Worm (Caenorhabditis elegans) whole organism, L1 larva: ENCODE data around the gene atp-4.

Source experiments
- alr-1 ChIP-seq: fragments of 200-800 bp; sonication (Bioruptor generic); optimal IDR thresholded peaks from 2 replicates; lab custom pipeline; 2018; ENCODE audit warnings: borderline replicate concordance, mild to moderate bottlenecking, missing genetic modification characterization, missing compliant biosample characterization
- ceh-8 ChIP-seq: fragments of 200-800 bp; sonication (Bioruptor generic); optimal IDR thresholded peaks from 2 replicates; lab custom pipeline; 2018; ENCODE audit warnings: mild to moderate bottlenecking, missing genetic modification characterization, moderate library complexity, missing compliant biosample characterization
- elt-3 ChIP-seq, 6 experiments: fragments of 150-350 bp in 1 of 6; sonication (generic microtip); optimal IDR thresholded peaks; 2 replicates each; lab custom pipeline; 2017 to 2018; ENCODE audit warnings: missing biosample characterization in 6 of 6, missing genetic modification characterization in 6 of 6, inconsistent platforms in 1 of 6
- grh-1 ChIP-seq: fragments of 200-800 bp; sonication (Bioruptor generic); IDR thresholded peaks from 2 replicates; pipeline ENCODE4 v1.3.6; 2022; ENCODE audit warnings: missing genetic modification reagents, missing genetic modification characterization, missing compliant biosample characterization
- lin-14 ChIP-seq: fragments of 200-800 bp; sonication (Bioruptor generic); optimal IDR thresholded peaks from 2 replicates; lab custom pipeline; 2018; ENCODE audit warnings: mild to moderate bottlenecking, missing genetic modification characterization, moderate library complexity, missing compliant biosample characterization
- lin-35 ChIP-seq, 2 experiments: fragments of 150-350 bp; optimal IDR thresholded peaks; 2 replicates each; lab custom pipeline; 2014; ENCODE audit warnings: missing biosample characterization in 2 of 2, missing genetic modification characterization in 2 of 2, missing genetic modification reagents in 2 of 2
- lin-39 ChIP-seq: fragments of 150-350 bp; optimal IDR thresholded peaks from 2 replicates; lab custom pipeline; 2014; ENCODE audit warnings: missing biosample characterization, missing genetic modification reagents, missing genetic modification characterization
- nhr-11 ChIP-seq: fragments of 150-350 bp; optimal IDR thresholded peaks from 2 replicates; lab custom pipeline; 2014; ENCODE audit warnings: missing biosample characterization, missing genetic modification characterization
- nhr-20 ChIP-seq: sonication (generic microtip); optimal IDR thresholded peaks from 2 replicates; lab custom pipeline; 2016; ENCODE audit warnings: mild to moderate bottlenecking, missing genetic modification characterization, missing compliant biosample characterization
- nhr-77 ChIP-seq: fragments of 150-350 bp; optimal IDR thresholded peaks from 2 replicates; lab custom pipeline; 2014; ENCODE audit warnings: missing biosample characterization, missing genetic modification characterization
- pax-3 ChIP-seq: fragments of 200-800 bp; sonication (Bioruptor generic); optimal IDR thresholded peaks from 2 replicates; lab custom pipeline; 2018; ENCODE audit warnings: mild to moderate bottlenecking, missing genetic modification characterization, moderate library complexity, missing compliant biosample characterization
- pqm-1 ChIP-seq: sonication (generic microtip); optimal IDR thresholded peaks from 3 replicates; lab custom pipeline; 2017; ENCODE audit warnings: missing biosample characterization, missing genetic modification characterization
- unc-130 ChIP-seq: fragments of 150-350 bp; optimal IDR thresholded peaks from 2 replicates; lab custom pipeline; 2017; ENCODE audit warnings: missing biosample characterization, missing genetic modification characterization, inconsistent platforms
- unc-62 ChIP-seq: fragments of 150-350 bp; optimal IDR thresholded peaks from 2 replicates; lab custom pipeline; 2014; ENCODE audit warnings: missing biosample characterization, missing genetic modification reagents, missing genetic modification characterization

DNA sequence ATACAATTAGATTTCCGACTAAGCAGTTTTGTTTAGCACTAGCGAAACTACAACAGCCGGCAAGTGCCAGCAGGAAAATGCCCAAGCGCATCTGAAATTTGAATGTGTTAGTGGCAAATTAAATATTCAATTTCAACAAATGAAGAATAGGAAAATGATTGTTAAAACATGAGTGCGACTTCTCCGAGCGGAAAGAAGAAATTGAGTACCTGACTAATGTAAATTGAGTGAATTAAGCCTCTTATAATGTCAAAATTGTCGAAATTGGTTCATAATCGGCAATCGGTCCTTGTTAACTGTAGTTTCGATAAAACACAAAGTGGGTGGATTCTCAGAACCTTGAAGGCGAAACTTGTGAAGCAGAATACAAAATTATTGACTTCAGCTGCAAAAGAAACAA is 27.1 kb downstream of the atp-4 start, which contains the start of gene gfi-1:
- TF ChIP-seq lin-14 (GFP tag; lab: Kevin White, UChicago) (no peak), pax-3 (tag; lab: Kevin White, UChicago) (no peak), nhr-11 (tag; lab: Kevin White, UChicago) (no peak), lin-39 (tag; lab: Kevin White, UChicago) (no peak), pqm-1 (no peak), alr-1 (tag; lab: Kevin White, UChicago) (no peak), elt-3 (tag; optimal IDR thresholded peaks at IDR 0.05; lab: Kevin White, UChicago) (no peak), unc-62 (no peak), grh-1 (no peak), unc-130 (tag; lab: Kevin White, UChicago) (no peak), nhr-20 (tag; lab: Kevin White, UChicago) (no peak), ceh-8 (GFP tag; lab: Kevin White, UChicago) (no peak), nhr-77 (tag; lab: Kevin White, UChicago) (no peak), lin-35 (GFP tag; optimal IDR thresholded peaks at IDR 0.05; lab: Kevin White, UChicago) (no peak)
